Worm (Caenorhabditis elegans) whole organism, dauer: Measurements from ENCODE around the gene frpr-3.

ENCODE experiments used
- unc-62 ChIP-seq: sonication (generic microtip); optimal IDR thresholded peaks from 2 replicates; lab custom pipeline; 2017; ENCODE audit warnings: missing biosample characterization, missing genetic modification reagents, missing genetic modification characterization

Gene frpr-3

ce11 chrV:7745386-7745785, 25.7 kb upstream of the frpr-3 start:
- no peak for TF ChIP-seq unc-62

- TF ChIP-seq unc-62, result no peak
Measured at ce11 chrV:7745903-7746302, 25.2 kb upstream of the frpr-3 start.

- TF ChIP-seq unc-62, result no peak
Measured at ce11 chrV:7747132-7747531, 23.9 kb upstream of the frpr-3 start.

ce11 chrV:7747987-7748607, 23.0 kb upstream of the frpr-3 start:
- TF ChIP-seq unc-62, result no peak

ce11 chrV:7749708-7750107, 21.4 kb upstream of the frpr-3 start:
- no peak for TF ChIP-seq unc-62

- no peak for TF ChIP-seq unc-62
Measured at ce11 chrV:7754557-7754956, 16.5 kb upstream of the frpr-3 start, which contains the start of gene T05B11.4. Gene T05B11.4 (minus strand): TSS chrV:7754657.

ce11 chrV:7755991-7756390, 15.1 kb upstream of the frpr-3 start:
- TF ChIP-seq unc-62, result no peak

- no peak for TF ChIP-seq unc-62
Measured at ce11 chrV:7759270-7759669, 11.8 kb upstream of the frpr-3 start.

- TF ChIP-seq unc-62, result no peak
Measured at ce11 chrV:7760174-7760573, 10.9 kb upstream of the frpr-3 start, which contains the start of gene hint-3. Gene hint-3 (plus strand): TSS chrV:7760474.

- TF ChIP-seq unc-62, result no peak
Measured at ce11 chrV:7761906-7762305, 9.2 kb upstream of the frpr-3 start.

ce11 chrV:7773647-7774046, 2.6 kb downstream of the frpr-3 start:
- no peak for TF ChIP-seq unc-62

- no peak for TF ChIP-seq unc-62
Measured at ce11 chrV:7774143-7774595, 3.1 kb downstream of the frpr-3 start, which contains the start of gene grl-10. Gene grl-10 (plus strand): TSS chrV:7774545.

- no peak for TF ChIP-seq unc-62
Measured at ce11 chrV:7775226-7775625, 4.2 kb downstream of the frpr-3 start.

- no peak for TF ChIP-seq unc-62
Measured at ce11 chrV:7776029-7776628, 5.1 kb downstream of the frpr-3 start, which contains the start of the genes rpl-39 and rps-30. Gene rpl-39 (minus strand): TSS chrV:7776079. Gene rps-30 (plus strand): TSS chrV:7776578.

ce11 chrV:7777098-7777497, 6.0 kb downstream of the frpr-3 start, which contains the start of gene C26F1.3:
Gene C26F1.3 (plus strand): TSS chrV:7777300.
- TF ChIP-seq unc-62, result no peak

ce11 chrV:7778999-7779398, 7.9 kb downstream of the frpr-3 start:
- TF ChIP-seq unc-62, result no peak

- no peak for TF ChIP-seq unc-62
Measured at ce11 chrV:7781511-7781910, 10.4 kb downstream of the frpr-3 start, which contains the start of gene cyp-32A1. Gene cyp-32A1 (plus strand): TSS chrV:7781811.

- no peak for TF ChIP-seq unc-62
Measured at ce11 chrV:7785117-7785516, 14.1 kb downstream of the frpr-3 start, which contains the start of gene C26F1.1. Gene C26F1.1 (plus strand): TSS chrV:7785417.
